Fruit fly (Drosophila melanogaster): ENCODE data around the gene CG18764.

CG18764 gene

DNA sequence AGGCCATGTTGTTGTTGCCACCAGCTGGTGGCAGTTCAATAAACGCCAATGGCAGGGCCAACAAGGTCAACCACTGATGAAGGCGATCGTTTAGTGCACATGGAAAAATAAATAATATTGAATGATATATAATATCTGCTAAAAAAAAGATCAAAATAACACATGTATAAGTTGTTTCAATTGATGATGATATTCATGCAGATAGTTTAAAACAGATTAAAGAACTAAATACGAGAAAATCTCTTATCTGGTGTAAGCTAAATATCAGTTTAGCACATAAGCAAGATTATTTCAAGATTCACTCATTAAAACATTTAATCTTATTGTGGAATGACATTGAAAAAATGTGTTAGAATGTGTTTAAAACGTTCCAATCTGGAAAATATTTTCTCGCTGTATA, 36.8 kb downstream of the CG18764 start (continued):
- TF ChIP-seq CG10462 (GFP tag; optimal IDR thresholded peaks at IDR 0.05) (no peak), esg (GFP tag; conservative IDR thresholded peaks at IDR 0.05) (peak; percentile 26; the same call in 1 of the 2 replicates), Rx (GFP tag; IDR thresholded peaks at IDR 0.05) (no peak), CG14965 (GFP tag; optimal IDR thresholded peaks at IDR 0.05; ENCODE audit: borderline replicate concordance) (no peak), lab (GFP tag; optimal IDR thresholded peaks at IDR 0.05) (peak; percentile 48), CG4730 (GFP tag; IDR thresholded peaks at IDR 0.05) (no peak), bbx (GFP tag; IDR thresholded peaks at IDR 0.05; ENCODE audit: partially characterized antibody) (no peak), Dip3 (GFP tag; optimal IDR thresholded peaks at IDR 0.05) (no peak), CG32532 (GFP tag; IDR thresholded peaks at IDR 0.05) (no peak), sim (GFP tag; IDR thresholded peaks at IDR 0.05) (no peak), CG13296 (GFP tag; optimal IDR thresholded peaks at IDR 0.05) (peak; percentile 51), CG2129 (GFP tag; IDR thresholded peaks at IDR 0.05; ENCODE audit: partially characterized antibody) (no peak), CG7372 (GFP tag; IDR thresholded peaks at IDR 0.05) (no peak), CG10147 (GFP tag; optimal IDR thresholded peaks at IDR 0.05) (no peak), Opbp (GFP tag; IDR thresholded peaks at IDR 0.05; ENCODE audit: partially characterized antibody) (no peak), Nf-YC (tag; optimal IDR thresholded peaks at IDR 0.05) (peak; percentile 37), zen2 (GFP tag; IDR thresholded peaks at IDR 0.05; ENCODE audit: partially characterized antibody) (no peak), CG12769 (tag; optimal IDR thresholded peaks at IDR 0.05) (no peak), shn (GFP tag; optimal IDR thresholded peaks at IDR 0.05) (no peak), H15 (GFP tag; IDR thresholded peaks at IDR 0.05) (no peak), Ada2b (GFP tag; IDR thresholded peaks at IDR 0.05) (no peak), unpg (GFP tag; optimal IDR thresholded peaks at IDR 0.05) (peak; percentile 57), Doc3 (GFP tag; IDR thresholded peaks at IDR 0.05; ENCODE audit: partially characterized antibody) (no peak), Mad (GFP tag; optimal IDR thresholded peaks at IDR 0.05) (no peak), Hmx (GFP tag; optimal IDR thresholded peaks at IDR 0.05) (no peak), inv (GFP tag; IDR thresholded peaks at IDR 0.05; ENCODE audit: partially characterized antibody) (no peak), CG13775 (GFP tag; optimal IDR thresholded peaks at IDR 0.05) (no peak), grau (tag; optimal IDR thresholded peaks at IDR 0.05) (peak; percentile 62), CG14860 (GFP tag; IDR thresholded peaks at IDR 0.05; ENCODE audit: partially characterized antibody) (no peak), CG13624 (GFP tag; optimal IDR thresholded peaks at IDR 0.05) (no peak), Hsf (GFP tag; optimal IDR thresholded peaks at IDR 0.05) (peak; percentile 20), NFAT (GFP tag; IDR thresholded peaks at IDR 0.05) (no peak), CG15269 (tag; optimal IDR thresholded peaks at IDR 0.05) (peak; percentile 71), pum (GFP tag; optimal IDR thresholded peaks at IDR 0.05) (no peak), gcm (GFP tag; optimal IDR thresholded peaks at IDR 0.05) (peak; percentile 27), CG9727 (GFP tag; optimal IDR thresholded peaks at IDR 0.05) (no peak), MBD-R2 (GFP tag; IDR thresholded peaks at IDR 0.05) (no peak), Hr39 (optimal IDR thresholded peaks at IDR 0.05) (no peak), amos (GFP tag; IDR thresholded peaks at IDR 0.05; ENCODE audit: partially characterized antibody) (no peak), D (optimal IDR thresholded peaks at IDR 0.05) (no peak), D (GFP tag; optimal IDR thresholded peaks at IDR 0.05) (peak; percentile 1), Aef1 (GFP tag; IDR thresholded peaks at IDR 0.05) (no peak), cato (GFP tag; optimal IDR thresholded peaks at IDR 0.05; ENCODE audit: borderline replicate concordance) (no peak), NK7.1 (GFP tag; optimal IDR thresholded peaks at IDR 0.05) (no peak), CrebB (tag; optimal IDR thresholded peaks at IDR 0.05) (no peak), CG8478 (optimal IDR thresholded peaks at IDR 0.05) (no peak), odd (GFP tag; optimal IDR thresholded peaks at IDR 0.05) (peak; percentile 48), Neu2 (GFP tag; optimal IDR thresholded peaks at IDR 0.05; ENCODE audit: borderline replicate concordance) (no peak), Bgb (GFP tag; IDR thresholded peaks at IDR 0.05; ENCODE audit: partially characterized antibody) (no peak), salm (tag; optimal IDR thresholded peaks at IDR 0.05) (peak; percentile 44), Drgx (GFP tag; IDR thresholded peaks at IDR 0.05) (no peak), CHES-1-like (GFP tag; optimal IDR thresholded peaks at IDR 0.05) (no peak)
